Worm (Caenorhabditis elegans): ENCODE data around the gene nlp-36.

- no peak for TF ChIP-seq ama-1 (optimal IDR thresholded peaks at IDR 0.05)
- TF ChIP-seq ama-1 (GFP tag; optimal IDR thresholded peaks at IDR 0.05): no peak
- TF ChIP-seq F10E7.11 (tag; optimal IDR thresholded peaks at IDR 0.05): no peak
- TF ChIP-seq lin-40 (tag; optimal IDR thresholded peaks at IDR 0.05): no peak
- TF ChIP-seq xnd-1 (tag; optimal IDR thresholded peaks at IDR 0.05): no peak
- no peak for TF ChIP-seq lin-26 (GFP tag; IDR thresholded peaks at IDR 0.05)
- no peak for TF ChIP-seq nhr-90 (tag; optimal IDR thresholded peaks at IDR 0.05)
- TF ChIP-seq B0336.3 (GFP tag; IDR thresholded peaks at IDR 0.05): no peak
- no peak for TF ChIP-seq nfya-1 (tag; optimal IDR thresholded peaks at IDR 0.05; ENCODE audit: borderline replicate concordance, insufficient read depth)
- TF ChIP-seq pha-4 (tag; optimal IDR thresholded peaks at IDR 0.05): no peak
Observed at ce11 chrIII:9511055-9511520, 22.6 kb downstream of the nlp-36 start, which contains the start of gene F55H2.5.
